Worm (Caenorhabditis elegans) whole organism, late embryonic: ENCODE data around the gene mtre-1.

Experiments
- ama-1 ChIP-seq: fragments of 150-350 bp; optimal IDR thresholded peaks from 2 replicates; lab custom pipeline; 2014
- ceh-22 ChIP-seq: sonication (generic microtip); optimal IDR thresholded peaks from 2 replicates; lab custom pipeline; 2017; ENCODE audit warnings: missing biosample characterization, missing genetic modification characterization
- fkh-10 ChIP-seq: fragments of 150-350 bp; optimal IDR thresholded peaks from 2 replicates; lab custom pipeline; 2014; ENCODE audit warnings: missing biosample characterization, missing genetic modification reagents, missing genetic modification characterization
- fkh-6 ChIP-seq: sonication (generic microtip); optimal IDR thresholded peaks from 2 replicates; lab custom pipeline; 2016; ENCODE audit warnings: missing genetic modification characterization, missing compliant biosample characterization
- hlh-30 ChIP-seq: sonication (generic microtip); optimal IDR thresholded peaks from 2 replicates; lab custom pipeline; 2017; ENCODE audit warnings: antibody characterized with exemption, missing genetic modification characterization, missing compliant biosample characterization; ENCODE audit not compliant: insufficient read depth
- madf-2 ChIP-seq: sonication (generic microtip); optimal IDR thresholded peaks from 2 replicates; lab custom pipeline; 2017; ENCODE audit warnings: missing genetic modification characterization, missing compliant biosample characterization
- nhr-11 ChIP-seq: fragments of 150-350 bp; optimal IDR thresholded peaks from 2 replicates; lab custom pipeline; 2014; ENCODE audit warnings: missing biosample characterization, missing genetic modification characterization
- nhr-232 ChIP-seq: sonication (generic microtip); optimal IDR thresholded peaks from 2 replicates; lab custom pipeline; 2016; ENCODE audit warnings: missing genetic modification characterization, missing compliant biosample characterization
- odd-2 ChIP-seq: sonication (generic microtip); optimal IDR thresholded peaks from 2 replicates; lab custom pipeline; 2017; ENCODE audit warnings: antibody characterized with exemption, mild to moderate bottlenecking, missing genetic modification characterization, missing compliant biosample characterization
- pag-3 ChIP-seq: sonication (generic microtip); optimal IDR thresholded peaks from 2 replicates; lab custom pipeline; 2016; ENCODE audit warnings: missing compliant biosample characterization, missing genetic modification characterization, borderline replicate concordance
- unc-42 ChIP-seq: sonication (generic microtip); optimal IDR thresholded peaks from 2 replicates; lab custom pipeline; 2016; ENCODE audit warnings: missing genotype, missing genetic modification characterization, missing compliant biosample characterization
- unc-55 ChIP-seq: sonication (generic microtip); optimal IDR thresholded peaks from 2 replicates; lab custom pipeline; 2017; ENCODE audit warnings: missing biosample characterization, missing genetic modification reagents, missing genetic modification characterization
- unc-86 ChIP-seq: sonication (generic microtip); optimal IDR thresholded peaks from 2 replicates; lab custom pipeline; 2016; ENCODE audit warnings: missing genetic modification characterization, missing compliant biosample characterization

DNA sequence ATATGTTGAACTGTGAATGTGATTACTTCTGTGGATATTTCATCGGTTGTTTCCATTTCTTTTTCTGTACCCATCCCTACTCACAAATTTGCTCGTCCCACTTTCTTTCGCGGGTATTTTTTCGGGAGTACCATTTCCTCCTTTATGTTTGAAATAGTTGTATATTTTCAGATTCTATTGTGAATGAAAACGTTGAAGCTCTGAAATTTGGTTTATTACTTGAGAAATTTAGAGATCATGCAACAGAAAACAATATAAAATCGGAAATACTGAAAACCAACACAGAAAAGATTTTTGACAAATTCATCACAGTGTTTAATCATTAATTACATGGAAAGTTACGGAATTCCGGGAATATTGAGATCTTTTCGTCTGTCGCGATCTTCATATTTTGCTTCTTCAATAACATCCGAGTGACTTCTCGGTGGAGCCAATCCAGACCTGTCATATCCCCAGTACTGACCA, 29.8 kb downstream of the mtre-1 start:
- no peak for TF ChIP-seq pag-3 (tag; lab: Kevin White, UChicago)
- TF ChIP-seq nhr-232 (tag; lab: Kevin White, UChicago), result no peak
- TF ChIP-seq nhr-11 (tag; lab: Kevin White, UChicago), result no peak
- no peak for TF ChIP-seq fkh-10 (GFP tag; lab: Kevin White, UChicago)
- TF ChIP-seq ama-1, result no peak
- TF ChIP-seq unc-55, result no peak
- TF ChIP-seq unc-42 (tag; lab: Kevin White, UChicago), result no peak
- no peak for TF ChIP-seq hlh-30 (tag; lab: Kevin White, UChicago)
- TF ChIP-seq madf-2 (tag; lab: Kevin White, UChicago), result no peak
- TF ChIP-seq unc-86 (tag; lab: Kevin White, UChicago), result no peak
- no peak for TF ChIP-seq ceh-22
- no peak for TF ChIP-seq odd-2 (tag; lab: Kevin White, UChicago)
- no peak for TF ChIP-seq fkh-6
